Worm (Caenorhabditis elegans) whole organism, L3 larva: ENCODE measurements around the gene T14G8.2.

Experiments used
- aly-2 ChIP-seq: fragments of 150-350 bp; optimal IDR thresholded peaks from 2 replicates; lab custom pipeline; 2014; ENCODE audit warnings: missing biosample characterization, missing genetic modification characterization
- ama-1 ChIP-seq: fragments of 150-350 bp; optimal IDR thresholded peaks from 2 replicates; lab custom pipeline; 2018
- ceh-28 ChIP-seq: fragments of 150-350 bp; optimal IDR thresholded peaks from 2 replicates; lab custom pipeline; 2014; ENCODE audit warnings: missing biosample characterization, missing genetic modification reagents, missing genetic modification characterization
- ceh-9 ChIP-seq: sonication (generic microtip); optimal IDR thresholded peaks from 2 replicates; lab custom pipeline; 2018; ENCODE audit warnings: missing biosample characterization, missing genetic modification characterization
- daf-12 ChIP-seq: fragments of 150-350 bp; optimal IDR thresholded peaks from 2 replicates; lab custom pipeline; 2014; ENCODE audit warnings: missing biosample characterization, missing genetic modification reagents, missing genetic modification characterization
- egl-27 ChIP-seq: sonication (generic microtip); optimal IDR thresholded peaks from 4 replicates; lab custom pipeline; 2017; ENCODE audit warnings: missing biosample characterization, missing genetic modification reagents, missing genetic modification characterization
- egl-5 ChIP-seq: fragments of 150-350 bp; optimal IDR thresholded peaks from 2 replicates; lab custom pipeline; 2017; ENCODE audit warnings: missing biosample characterization, missing genetic modification reagents, missing genetic modification characterization, inconsistent platforms
- elt-1 ChIP-seq: fragments of 150-350 bp; optimal IDR thresholded peaks from 2 replicates; lab custom pipeline; 2014; ENCODE audit warnings: missing biosample characterization, missing genetic modification characterization
- elt-2 ChIP-seq: sonication (generic microtip); optimal IDR thresholded peaks from 2 replicates; lab custom pipeline; 2016; ENCODE audit warnings: missing genetic modification reagents, mild to moderate bottlenecking, missing genetic modification characterization, missing compliant biosample characterization
- elt-3 ChIP-seq, 3 experiments: fragments of 150-350 bp in 1 of 3; sonication (generic microtip) in 2 of 3; optimal IDR thresholded peaks; 2 replicates in 2 of 3; 4 replicates in 1 of 3; lab custom pipeline; 2014 to 2017; ENCODE audit warnings: missing biosample characterization in 3 of 3, missing genetic modification characterization in 3 of 3
- fkh-10 ChIP-seq: sonication (generic microtip); optimal IDR thresholded peaks from 2 replicates; lab custom pipeline; 2017; ENCODE audit warnings: missing biosample characterization, missing genetic modification reagents, missing genetic modification characterization
- fkh-2 ChIP-seq: fragments of 150-350 bp; optimal IDR thresholded peaks from 2 replicates; lab custom pipeline; 2014; ENCODE audit warnings: missing biosample characterization, missing genetic modification reagents, missing genetic modification characterization
- fos-1 ChIP-seq: fragments of 150-350 bp; optimal IDR thresholded peaks from 2 replicates; lab custom pipeline; 2014; ENCODE audit warnings: missing biosample characterization, missing genetic modification characterization
- hmg-11 ChIP-seq: sonication (generic microtip); optimal IDR thresholded peaks from 2 replicates; lab custom pipeline; 2016; ENCODE audit warnings: missing genetic modification characterization, missing compliant biosample characterization
- jun-1 ChIP-seq: fragments of 150-350 bp; optimal IDR thresholded peaks from 2 replicates; lab custom pipeline; 2014; ENCODE audit warnings: missing biosample characterization, missing genetic modification reagents, missing genetic modification characterization
- lin-15B ChIP-seq: fragments of 150-350 bp; optimal IDR thresholded peaks from 2 replicates; lab custom pipeline; 2014; ENCODE audit warnings: missing biosample characterization, missing genetic modification characterization
- lin-39 ChIP-seq: fragments of 150-350 bp; optimal IDR thresholded peaks from 2 replicates; lab custom pipeline; 2018; ENCODE audit warnings: missing biosample characterization, missing genetic modification reagents, missing genetic modification characterization
- mdl-1 ChIP-seq: fragments of 150-350 bp; optimal IDR thresholded peaks from 2 replicates; lab custom pipeline; 2014; ENCODE audit warnings: missing biosample characterization, missing genetic modification characterization
- nfya-1 ChIP-seq: sonication (generic microtip); optimal IDR thresholded peaks from 2 replicates; lab custom pipeline; 2017; ENCODE audit warnings: missing genetic modification characterization, mild to moderate bottlenecking, missing compliant biosample characterization, antibody characterized with exemption, moderate library complexity; ENCODE audit not compliant: insufficient read depth
- nhr-11 ChIP-seq: fragments of 150-350 bp; optimal IDR thresholded peaks from 2 replicates; lab custom pipeline; 2014; ENCODE audit warnings: missing biosample characterization, missing genetic modification characterization
- nhr-12 ChIP-seq: fragments of 150-350 bp; optimal IDR thresholded peaks from 2 replicates; lab custom pipeline; 2014; ENCODE audit warnings: missing biosample characterization, missing genetic modification characterization
- nhr-23 ChIP-seq: fragments of 150-350 bp; optimal IDR thresholded peaks from 2 replicates; lab custom pipeline; 2014; ENCODE audit warnings: missing biosample characterization, missing genetic modification reagents, missing genetic modification characterization
- nhr-237 ChIP-seq: fragments of 150-350 bp; optimal IDR thresholded peaks from 2 replicates; lab custom pipeline; 2014; ENCODE audit warnings: missing biosample characterization, missing genetic modification characterization
- nhr-28 ChIP-seq: fragments of 150-350 bp; optimal IDR thresholded peaks from 2 replicates; lab custom pipeline; 2014; ENCODE audit warnings: missing biosample characterization, missing genetic modification characterization
- nhr-43 ChIP-seq: sonication (generic microtip); optimal IDR thresholded peaks from 2 replicates; lab custom pipeline; 2016; ENCODE audit warnings: mild to moderate bottlenecking, missing genetic modification characterization, missing compliant biosample characterization; ENCODE audit not compliant: poor library complexity, severe bottlenecking
- nhr-76 ChIP-seq: fragments of 150-350 bp; sonication (generic microtip); optimal IDR thresholded peaks from 5 replicates; lab custom pipeline; 2014; ENCODE audit warnings: missing biosample characterization, missing genetic modification characterization
- pha-4 ChIP-seq: fragments of 150-350 bp; optimal IDR thresholded peaks from 2 replicates; lab custom pipeline; 2014; ENCODE audit warnings: missing biosample characterization, missing genetic modification reagents, missing genetic modification characterization
- pqm-1 ChIP-seq: fragments of 150-350 bp; optimal IDR thresholded peaks from 2 replicates; lab custom pipeline; 2017; ENCODE audit warnings: missing biosample characterization, missing genetic modification characterization, inconsistent platforms
- sea-2 ChIP-seq: fragments of 150-350 bp; sonication (generic microtip); optimal IDR thresholded peaks from 4 replicates; lab custom pipeline; 2014; ENCODE audit warnings: missing biosample characterization, missing genetic modification reagents, missing genetic modification characterization
- snpc-4 ChIP-seq: fragments of 150-350 bp; optimal IDR thresholded peaks from 2 replicates; lab custom pipeline; 2014; ENCODE audit warnings: missing biosample characterization, missing genetic modification characterization
- tbx-2 ChIP-seq: sonication (generic microtip); optimal IDR thresholded peaks from 2 replicates; lab custom pipeline; 2016; ENCODE audit warnings: mild to moderate bottlenecking, missing genetic modification characterization, missing compliant biosample characterization
- unc-39 ChIP-seq: sonication (generic microtip); optimal IDR thresholded peaks from 4 replicates; lab custom pipeline; 2017; ENCODE audit warnings: missing biosample characterization, missing genetic modification characterization
- unc-62 ChIP-seq: fragments of 150-350 bp; sonication (generic microtip); optimal IDR thresholded peaks from 4 replicates; lab custom pipeline; 2014; ENCODE audit warnings: missing biosample characterization, missing genetic modification reagents, missing genetic modification characterization
- zag-1 ChIP-seq: fragments of 150-350 bp; optimal IDR thresholded peaks from 2 replicates; lab custom pipeline; 2014; ENCODE audit warnings: missing biosample characterization, missing genetic modification characterization
- ztf-4 ChIP-seq: fragments of 150-350 bp; optimal IDR thresholded peaks from 2 replicates; lab custom pipeline; 2014; ENCODE audit warnings: missing biosample characterization, missing genetic modification characterization

Gene T14G8.2

DNA sequence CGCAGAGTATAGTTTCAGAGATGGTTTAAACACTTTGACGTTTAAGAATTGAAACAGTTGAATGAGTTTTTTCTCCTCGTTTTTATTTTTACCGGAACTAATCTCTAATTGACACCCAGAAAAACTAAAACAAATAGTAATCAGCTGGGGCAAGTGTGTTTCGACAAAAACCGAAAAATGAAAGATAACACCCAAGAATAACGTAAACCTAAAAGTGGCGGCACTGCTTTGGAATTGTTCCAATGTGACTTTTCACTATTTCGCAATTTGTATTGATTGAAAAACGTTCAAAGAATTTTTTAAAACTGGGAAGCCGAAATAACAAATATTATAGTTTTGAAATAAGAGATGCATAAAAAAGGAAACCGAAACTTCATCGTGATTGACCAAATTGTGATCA is 39.0 kb upstream of the T14G8.2 start:
- TF ChIP-seq jun-1 (no peak), ceh-9 (tag; lab: Kevin White, UChicago) (no peak), pha-4 (tag; lab: Kevin White, UChicago) (peak; percentile 33), elt-2 (peak; percentile 51), lin-39 (no peak), fkh-10 (GFP tag; lab: Kevin White, UChicago) (no peak), nhr-43 (tag; lab: Kevin White, UChicago) (no peak), mdl-1 (tag; lab: Kevin White, UChicago) (no peak), zag-1 (tag; lab: Kevin White, UChicago) (no peak), nhr-28 (tag; lab: Kevin White, UChicago) (no peak), elt-1 (tag; lab: Kevin White, UChicago) (no peak), nhr-11 (tag; lab: Kevin White, UChicago) (no peak), ceh-28 (no peak), fos-1 (tag; lab: Kevin White, UChicago) (no peak), nhr-23 (tag; lab: Kevin White, UChicago) (no peak), nhr-237 (tag; lab: Kevin White, UChicago) (no peak), snpc-4 (tag; lab: Kevin White, UChicago) (no peak), aly-2 (no peak)

DNA sequence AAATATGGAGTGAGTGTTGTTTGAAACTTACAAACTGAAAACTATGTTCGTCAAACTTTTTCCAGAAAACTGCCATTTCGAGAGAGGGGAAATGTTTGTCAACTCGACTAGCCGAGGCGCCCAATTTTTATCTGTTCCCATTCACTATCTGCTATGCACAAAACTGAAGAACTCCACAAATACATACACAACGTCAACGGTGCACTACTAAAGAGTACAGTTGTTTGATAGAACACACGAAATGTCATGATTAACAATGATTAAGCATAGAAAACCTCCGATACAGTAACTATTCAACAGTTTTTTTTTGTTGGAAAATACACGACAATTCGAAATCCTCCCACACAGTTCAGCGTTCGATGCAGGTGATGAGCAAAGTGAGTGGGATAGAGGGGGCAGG is 38.3 kb upstream of the T14G8.2 start:
- peak; percentile 44 for TF ChIP-seq pqm-1
- TF ChIP-seq nhr-11 (tag; lab: Kevin White, UChicago) = no peak
- peak; percentile 35 for TF ChIP-seq elt-2

DNA sequence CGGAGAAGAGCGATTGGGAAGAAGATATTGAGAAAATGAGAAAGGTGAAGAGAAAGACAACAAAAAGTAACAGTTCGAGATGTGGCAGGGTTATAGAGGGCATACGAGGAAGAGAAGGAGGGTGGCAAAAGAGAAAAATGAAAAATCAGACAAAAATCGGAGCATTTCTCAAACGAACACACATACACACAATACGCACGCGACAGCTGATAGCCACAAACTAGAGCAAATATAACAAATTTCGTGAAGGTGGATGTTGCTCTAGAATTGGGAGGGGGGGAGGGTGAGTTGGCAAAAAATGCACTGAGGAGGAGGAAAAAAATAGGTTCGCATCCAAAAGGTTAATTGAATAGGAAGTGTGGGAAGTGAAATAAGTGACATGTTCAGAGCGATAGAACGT is 32.6 kb upstream of the T14G8.2 start:
- TF ChIP-seq ztf-4 (tag; lab: Kevin White, UChicago) (no peak), hmg-11 (no peak)

DNA sequence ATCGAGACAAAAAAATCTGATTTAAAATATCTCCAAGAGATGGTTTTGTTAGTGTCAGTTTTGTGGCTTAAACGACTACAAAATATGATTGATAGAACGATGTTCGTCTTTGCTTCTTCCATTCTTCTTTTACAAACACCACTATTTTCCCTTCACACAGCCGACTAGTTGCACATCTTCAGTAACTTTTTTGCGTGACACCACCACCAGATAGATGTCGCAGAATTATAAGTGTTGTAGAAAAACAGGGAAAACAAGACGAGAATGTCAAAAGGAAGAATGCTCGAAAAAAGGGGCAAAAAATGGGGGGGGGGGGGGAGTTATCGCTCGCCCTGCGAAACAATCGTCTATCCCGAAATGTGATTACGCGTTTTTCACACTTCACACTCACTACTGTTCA is 31.0 kb upstream of the T14G8.2 start:
- no peak for TF ChIP-seq unc-62 (GFP tag; lab: Kevin White, UChicago)

DNA sequence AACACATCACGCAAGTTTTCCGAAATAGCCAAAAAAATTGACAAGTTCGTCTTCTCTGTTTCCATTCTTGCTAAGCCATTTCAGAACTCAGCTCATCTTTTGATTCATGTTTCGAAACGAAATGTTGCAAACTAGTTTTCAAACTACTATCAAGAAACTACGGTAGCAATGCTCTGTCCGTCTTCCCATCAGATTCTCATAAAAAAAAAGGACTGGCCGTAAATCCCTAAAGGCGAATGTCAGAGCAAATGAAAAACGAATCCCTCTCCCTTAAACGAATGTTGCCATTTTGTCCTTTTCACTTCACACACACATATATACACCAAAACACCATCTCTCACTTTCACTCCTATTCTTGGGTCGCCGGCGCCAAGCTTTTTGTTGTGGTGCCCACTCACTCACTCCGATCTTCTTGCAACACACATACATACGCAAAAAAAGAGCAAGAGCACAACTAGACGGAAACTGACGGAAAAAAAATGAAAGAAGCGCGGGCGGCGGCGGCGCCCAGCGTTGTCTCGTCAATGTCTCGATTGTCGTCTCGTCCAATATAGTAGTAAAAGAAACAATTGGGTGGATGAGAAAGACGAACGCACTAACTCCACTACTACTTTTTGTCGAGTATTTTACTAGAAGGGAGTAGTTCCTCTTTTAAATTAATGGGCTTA is 29.9 kb upstream of the T14G8.2 start:
- no peak for TF ChIP-seq fkh-2 (tag; lab: Kevin White, UChicago)
- TF ChIP-seq lin-39 = peak; percentile 53
- no peak for TF ChIP-seq elt-1 (tag; lab: Kevin White, UChicago)
- no peak for TF ChIP-seq snpc-4 (tag; lab: Kevin White, UChicago)
- no peak for TF ChIP-seq elt-2
- no peak for TF ChIP-seq ceh-28
- TF ChIP-seq ama-1 = no peak
- no peak for TF ChIP-seq elt-3 (tag; optimal IDR thresholded peaks at IDR 0.05; lab: Kevin White, UChicago)
- TF ChIP-seq nfya-1 (tag; lab: Kevin White, UChicago) = peak; percentile 43
- TF ChIP-seq tbx-2 (tag; lab: Kevin White, UChicago) = no peak
- no peak for TF ChIP-seq sea-2 (GFP tag; lab: Kevin White, UChicago)
- TF ChIP-seq nhr-23 (tag; lab: Kevin White, UChicago) = no peak
- TF ChIP-seq nhr-12 = no peak
- no peak for TF ChIP-seq unc-62 (GFP tag; lab: Kevin White, UChicago)
- TF ChIP-seq nhr-76 (tag; lab: Kevin White, UChicago) = no peak
- no peak for TF ChIP-seq ztf-4 (tag; lab: Kevin White, UChicago)
- TF ChIP-seq hmg-11 = peak; percentile 19
- no peak for TF ChIP-seq nhr-28 (tag; lab: Kevin White, UChicago)
- TF ChIP-seq egl-5 (tag; lab: Kevin White, UChicago) = no peak
- TF ChIP-seq nhr-237 (tag; lab: Kevin White, UChicago) = no peak
- TF ChIP-seq unc-39 (tag; lab: Kevin White, UChicago) = no peak
- no peak for TF ChIP-seq lin-15B
- TF ChIP-seq daf-12 (tag; lab: Kevin White, UChicago) = no peak
- no peak for TF ChIP-seq egl-27
- TF ChIP-seq jun-1 = no peak
